Fruit fly (Drosophila melanogaster): ENCODE measurements around the gene dpr17.

The dpr17 gene

DNA sequence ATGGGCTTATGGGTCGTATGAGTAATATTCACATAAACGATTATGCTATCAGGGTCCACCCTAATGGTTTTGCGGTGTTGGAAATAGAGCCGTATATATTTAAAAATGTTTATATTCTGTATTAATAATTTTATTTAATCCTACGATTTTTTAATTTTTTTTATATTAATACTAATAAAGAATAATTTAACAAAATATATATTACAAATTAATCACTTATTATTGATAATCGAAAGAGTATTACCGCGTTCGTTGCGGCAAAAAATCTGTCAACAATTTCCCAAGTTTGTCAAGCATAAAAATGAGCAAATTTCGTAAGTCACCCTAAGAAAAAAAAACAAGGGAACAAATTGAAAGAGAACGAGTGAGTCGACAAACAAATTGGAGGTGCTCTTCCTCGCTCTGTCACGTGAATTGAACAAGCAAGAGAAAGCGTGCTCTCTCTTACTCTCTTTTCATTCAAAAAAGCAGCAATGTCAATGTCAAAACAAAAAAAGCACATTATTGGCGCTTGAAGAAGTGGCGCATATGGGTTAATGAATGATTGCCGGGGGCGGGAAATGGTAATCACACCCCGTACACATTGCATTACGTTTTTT lies 14.2 kb upstream of the dpr17 start:
- TF ChIP-seq Dif (GFP tag; optimal IDR thresholded peaks at IDR 0.05; ENCODE audit: partially characterized antibody) (peak; percentile 3), lola (GFP tag; optimal IDR thresholded peaks at IDR 0.05) (no peak)

DNA sequence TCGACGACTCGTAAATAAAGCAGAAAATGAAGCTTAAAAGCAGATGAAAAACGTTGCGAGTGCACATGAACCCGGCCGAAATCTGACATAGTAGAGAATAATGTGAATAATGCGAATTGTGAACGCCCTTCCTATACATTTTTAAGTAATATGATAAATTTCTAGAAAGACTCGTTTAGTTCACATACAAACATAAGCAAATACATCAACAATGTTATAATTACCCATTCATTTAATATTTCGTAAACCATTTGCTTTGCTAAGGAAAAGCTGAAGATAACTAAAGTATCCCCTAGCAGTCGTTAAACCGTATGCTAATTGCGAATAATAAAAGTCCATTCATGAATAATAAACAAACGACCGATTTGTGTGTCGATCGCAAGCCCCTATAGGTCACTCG lies 11.1 kb upstream of the dpr17 start:
- TF ChIP-seq h (GFP tag; optimal IDR thresholded peaks at IDR 0.05) (peak; percentile 45), sage (GFP tag; optimal IDR thresholded peaks at IDR 0.05) (no peak), Dfd (GFP tag; optimal IDR thresholded peaks at IDR 0.05) (no peak), Abd-B (GFP tag; optimal IDR thresholded peaks at IDR 0.05) (no peak), Myc (optimal IDR thresholded peaks at IDR 0.05) (no peak), Rel (GFP tag; optimal IDR thresholded peaks at IDR 0.05) (no peak), Rel (tag; optimal IDR thresholded peaks at IDR 0.05) (no peak), CrebA (GFP tag; optimal IDR thresholded peaks at IDR 0.05; ENCODE audit: borderline replicate concordance) (no peak), OdsH (GFP tag; optimal IDR thresholded peaks at IDR 0.05) (peak; percentile 54), GATAd (GFP tag; optimal IDR thresholded peaks at IDR 0.05) (no peak), Hr83 (GFP tag; optimal IDR thresholded peaks at IDR 0.05; ENCODE audit: poor library complexity, severe bottlenecking) (no peak), Jra (GFP tag; optimal IDR thresholded peaks at IDR 0.05) (no peak), CG9705 (GFP tag; optimal IDR thresholded peaks at IDR 0.05) (no peak), pan (optimal IDR thresholded peaks at IDR 0.05) (no peak), sv (GFP tag; optimal IDR thresholded peaks at IDR 0.05) (no peak), Sp1 (GFP tag; optimal IDR thresholded peaks at IDR 0.05) (no peak), Hnf4 (GFP tag; optimal IDR thresholded peaks at IDR 0.05) (no peak), tai (GFP tag; optimal IDR thresholded peaks at IDR 0.05) (no peak), dmrt93B (GFP tag; optimal IDR thresholded peaks at IDR 0.05) (peak; percentile 9), dsf (GFP tag; optimal IDR thresholded peaks at IDR 0.05; ENCODE audit: borderline replicate concordance) (no peak), rgr (GFP tag; optimal IDR thresholded peaks at IDR 0.05) (peak; percentile 40), jim (GFP tag; optimal IDR thresholded peaks at IDR 0.05) (no peak), lola (GFP tag; optimal IDR thresholded peaks at IDR 0.05) (no peak), brk (GFP tag; optimal IDR thresholded peaks at IDR 0.05) (no peak), psq (GFP tag; optimal IDR thresholded peaks at IDR 0.05) (peak; percentile 41), ey (GFP tag; optimal IDR thresholded peaks at IDR 0.05) (peak; percentile 45), Vsx2 (GFP tag; optimal IDR thresholded peaks at IDR 0.05; ENCODE audit: partially characterized antibody) (no peak), fru (GFP tag; optimal IDR thresholded peaks at IDR 0.05) (peak; percentile 50), Dif (GFP tag; optimal IDR thresholded peaks at IDR 0.05; ENCODE audit: partially characterized antibody) (no peak), Hr78 (GFP tag; optimal IDR thresholded peaks at IDR 0.05) (no peak), Mio (GFP tag; optimal IDR thresholded peaks at IDR 0.05) (no peak), HLH106 (tag; optimal IDR thresholded peaks at IDR 0.05) (peak; percentile 37), woc (GFP tag; optimal IDR thresholded peaks at IDR 0.05) (no peak), usp (GFP tag; optimal IDR thresholded peaks at IDR 0.05) (no peak), CG32264 (GFP tag; optimal IDR thresholded peaks at IDR 0.05) (no peak), dl (GFP tag; optimal IDR thresholded peaks at IDR 0.05; ENCODE audit: insufficient read depth in 1 of 2, partially characterized antibody in 2 of 2) (no peak), br (GFP tag; optimal IDR thresholded peaks at IDR 0.05) (peak; percentile 6), N (GFP tag; optimal IDR thresholded peaks at IDR 0.05) (no peak), foxo (GFP tag; optimal IDR thresholded peaks at IDR 0.05) (peak in 1 of 2 experiments; percentile 47)

- no peak for TF ChIP-seq Hr78 (GFP tag; optimal IDR thresholded peaks at IDR 0.05)
- no peak for TF ChIP-seq Jra (GFP tag; optimal IDR thresholded peaks at IDR 0.05)
- no peak for TF ChIP-seq jim (GFP tag; optimal IDR thresholded peaks at IDR 0.05)
- no peak for TF ChIP-seq dmrt93B (GFP tag; optimal IDR thresholded peaks at IDR 0.05)
Measured at dm6 chr3R:12090549-12090948, 4.1 kb upstream of the dpr17 start, which contains the start of gene ATP8B. Gene ATP8B, minus strand, starts transcription at chr3R:12090612.

All from whole organism, wandering third instar larva.